Fruit fly (Drosophila melanogaster): ENCODE measurements around the gene CG13408.

CG13408 gene

dm6 chr3R:22123347-22123746, 43.2 kb downstream of the CG13408 start:
- TF ChIP-seq noc (tag; optimal IDR thresholded peaks at IDR 0.05), result no peak

- no peak for TF ChIP-seq noc (tag; optimal IDR thresholded peaks at IDR 0.05)
Observed at dm6 chr3R:22124863-22125262, 44.7 kb downstream of the CG13408 start.
